Worm (Caenorhabditis elegans) whole organism, late embryonic: ENCODE results near the gene sre-9.

Source experiments
- C08G9.2 ChIP-seq: sonication (generic microtip); optimal IDR thresholded peaks from 2 replicates; lab custom pipeline; 2016; ENCODE audit warnings: mild to moderate bottlenecking, missing genetic modification characterization, moderate library complexity, missing compliant biosample characterization
- C38D4.7 ChIP-seq: fragments of 200-800 bp; sonication (Bioruptor generic); optimal IDR thresholded peaks from 2 replicates; lab custom pipeline; 2018; ENCODE audit warnings: mild to moderate bottlenecking, missing genetic modification characterization, moderate library complexity, missing compliant biosample characterization
- K02D7.2 ChIP-seq: sonication (generic microtip); optimal IDR thresholded peaks from 2 replicates; lab custom pipeline; 2017; ENCODE audit warnings: mild to moderate bottlenecking, missing genetic modification characterization, missing compliant biosample characterization
- K09A11.1 ChIP-seq: sonication (generic microtip); optimal IDR thresholded peaks from 2 replicates; lab custom pipeline; 2017; ENCODE audit warnings: antibody characterized with exemption, mild to moderate bottlenecking, missing genetic modification characterization, missing compliant biosample characterization; ENCODE audit not compliant: insufficient read depth
- T23F11.4 ChIP-seq: fragments of 200-800 bp; sonication (Bioruptor generic); optimal IDR thresholded peaks from 2 replicates; lab custom pipeline; 2018; ENCODE audit warnings: mild to moderate bottlenecking, missing genetic modification characterization, missing compliant biosample characterization
- ama-1 ChIP-seq: fragments of 150-350 bp; optimal IDR thresholded peaks from 2 replicates; lab custom pipeline; 2014
- ceh-14 ChIP-seq: sonication (generic microtip); optimal IDR thresholded peaks from 2 replicates; lab custom pipeline; 2016; ENCODE audit warnings: missing genotype, missing genetic modification characterization, missing compliant biosample characterization
- ceh-18 ChIP-seq: sonication (generic microtip); optimal IDR thresholded peaks from 2 replicates; lab custom pipeline; 2016; ENCODE audit warnings: missing genetic modification characterization, missing compliant biosample characterization
- ceh-19 ChIP-seq: fragments of 200-800 bp; sonication (Bioruptor generic); optimal IDR thresholded peaks from 2 replicates; lab custom pipeline; 2018; ENCODE audit warnings: mild to moderate bottlenecking, missing genetic modification characterization, missing compliant biosample characterization
- ceh-22 ChIP-seq: sonication (generic microtip); optimal IDR thresholded peaks from 2 replicates; lab custom pipeline; 2017; ENCODE audit warnings: missing biosample characterization, missing genetic modification characterization
- ceh-24 ChIP-seq: sonication (generic microtip); optimal IDR thresholded peaks from 2 replicates; lab custom pipeline; 2016; ENCODE audit warnings: mild to moderate bottlenecking, missing genetic modification characterization, missing compliant biosample characterization
- ceh-30 ChIP-seq: fragments of 150-350 bp; optimal IDR thresholded peaks from 2 replicates; lab custom pipeline; 2014; ENCODE audit warnings: missing biosample characterization, missing genetic modification characterization
- ceh-31 ChIP-seq: sonication (generic microtip); optimal IDR thresholded peaks from 2 replicates; lab custom pipeline; 2016; ENCODE audit warnings: missing genetic modification characterization, missing compliant biosample characterization
- ceh-6 ChIP-seq: fragments of 200-800 bp; sonication (Bioruptor generic); optimal IDR thresholded peaks from 2 replicates; lab custom pipeline; 2018; ENCODE audit warnings: mild to moderate bottlenecking, missing genetic modification characterization, missing compliant biosample characterization
- che-1 ChIP-seq: sonication (generic microtip); optimal IDR thresholded peaks from 2 replicates; lab custom pipeline; 2016; ENCODE audit warnings: mild to moderate bottlenecking, missing genetic modification characterization, missing compliant biosample characterization
- dve-1 ChIP-seq: sonication (generic microtip); optimal IDR thresholded peaks from 2 replicates; lab custom pipeline; 2017; ENCODE audit warnings: antibody characterized with exemption, mild to moderate bottlenecking, missing genetic modification characterization, missing compliant biosample characterization
- elt-2 ChIP-seq: sonication (generic microtip); optimal IDR thresholded peaks from 2 replicates; lab custom pipeline; 2016; ENCODE audit warnings: missing genetic modification reagents, missing genetic modification characterization, missing compliant biosample characterization
- elt-4 ChIP-seq: sonication (generic microtip); optimal IDR thresholded peaks from 2 replicates; lab custom pipeline; 2016; ENCODE audit warnings: missing genetic modification characterization, missing compliant biosample characterization
- ets-4 ChIP-seq: sonication (generic microtip); optimal IDR thresholded peaks from 2 replicates; lab custom pipeline; 2016; ENCODE audit warnings: missing genetic modification characterization, missing compliant biosample characterization
- eyg-1 ChIP-seq: sonication (generic microtip); optimal IDR thresholded peaks from 2 replicates; lab custom pipeline; 2016; ENCODE audit warnings: missing genotype, missing genetic modification characterization, missing compliant biosample characterization
- fax-1 ChIP-seq: sonication (generic microtip); optimal IDR thresholded peaks from 2 replicates; lab custom pipeline; 2016; ENCODE audit warnings: missing genotype, missing genetic modification characterization, missing compliant biosample characterization
- fkh-10 ChIP-seq: fragments of 150-350 bp; optimal IDR thresholded peaks from 2 replicates; lab custom pipeline; 2014; ENCODE audit warnings: missing biosample characterization, missing genetic modification reagents, missing genetic modification characterization
- hlh-15 ChIP-seq: sonication (generic microtip); optimal IDR thresholded peaks from 2 replicates; lab custom pipeline; 2016; ENCODE audit warnings: missing genetic modification characterization, missing compliant biosample characterization
- hlh-8 ChIP-seq: sonication (generic microtip); optimal IDR thresholded peaks from 2 replicates; lab custom pipeline; 2016; ENCODE audit warnings: missing genotype, missing genetic modification characterization, missing compliant biosample characterization
- nfya-1 ChIP-seq: sonication (generic microtip); optimal IDR thresholded peaks from 2 replicates; lab custom pipeline; 2017; ENCODE audit warnings: missing genetic modification characterization, mild to moderate bottlenecking, missing compliant biosample characterization, antibody characterized with exemption, moderate library complexity
- nhr-11 ChIP-seq: fragments of 150-350 bp; optimal IDR thresholded peaks from 2 replicates; lab custom pipeline; 2014; ENCODE audit warnings: missing biosample characterization, missing genetic modification characterization
- pag-3 ChIP-seq: sonication (generic microtip); optimal IDR thresholded peaks from 2 replicates; lab custom pipeline; 2016; ENCODE audit warnings: missing compliant biosample characterization, missing genetic modification characterization, borderline replicate concordance
- pat-9 ChIP-seq: fragments of 200-800 bp; sonication (Bioruptor generic); optimal IDR thresholded peaks from 2 replicates; lab custom pipeline; 2018; ENCODE audit warnings: mild to moderate bottlenecking, missing genetic modification characterization, moderate library complexity, missing compliant biosample characterization
- pha-2 ChIP-seq: sonication (generic microtip); optimal IDR thresholded peaks from 2 replicates; lab custom pipeline; 2017; ENCODE audit warnings: mild to moderate bottlenecking, missing genetic modification characterization, missing compliant biosample characterization
- pha-4 ChIP-seq: fragments of 150-350 bp; optimal IDR thresholded peaks from 2 replicates; lab custom pipeline; 2018; ENCODE audit warnings: missing biosample characterization, missing genetic modification reagents, missing genetic modification characterization
- pros-1 ChIP-seq: fragments of 150-350 bp; optimal IDR thresholded peaks from 2 replicates; lab custom pipeline; 2014; ENCODE audit warnings: missing biosample characterization, missing genetic modification reagents, missing genetic modification characterization
- ref-2 ChIP-seq: sonication (generic microtip); optimal IDR thresholded peaks from 2 replicates; lab custom pipeline; 2016; ENCODE audit warnings: missing genetic modification characterization, missing compliant biosample characterization
- rnt-1 ChIP-seq: sonication (generic microtip); optimal IDR thresholded peaks from 2 replicates; lab custom pipeline; 2016; ENCODE audit warnings: missing genetic modification characterization, missing compliant biosample characterization
- sox-2 ChIP-seq: fragments of 200-800 bp; sonication (Bioruptor generic); IDR thresholded peaks from 2 replicates; pipeline ENCODE4 v1.3.6; 2022; ENCODE audit warnings: missing genetic modification reagents, missing genetic modification characterization, missing compliant biosample characterization
- tbx-7 ChIP-seq: sonication (generic microtip); optimal IDR thresholded peaks from 2 replicates; lab custom pipeline; 2016; ENCODE audit warnings: missing genotype, missing genetic modification characterization, missing compliant biosample characterization
- ttx-3 ChIP-seq: sonication (generic microtip); optimal IDR thresholded peaks from 2 replicates; lab custom pipeline; 2016; ENCODE audit warnings: missing genetic modification reagents, missing genetic modification characterization, missing compliant biosample characterization
- unc-42 ChIP-seq: sonication (generic microtip); optimal IDR thresholded peaks from 2 replicates; lab custom pipeline; 2016; ENCODE audit warnings: missing genotype, missing genetic modification characterization, missing compliant biosample characterization
- zip-5 ChIP-seq: sonication (generic microtip); optimal IDR thresholded peaks from 2 replicates; lab custom pipeline; 2016; ENCODE audit warnings: missing genetic modification characterization, missing compliant biosample characterization
- ztf-16 ChIP-seq: sonication (generic microtip); optimal IDR thresholded peaks from 2 replicates; lab custom pipeline; 2017; ENCODE audit warnings: missing genetic modification characterization, missing compliant biosample characterization

Gene sre-9

ce11 chrV:3889113-3889512, 5.6 kb upstream of the sre-9 start, which contains the start of gene C17E7.13:
Gene C17E7.13, minus strand, starts transcription at chrV:3889288.
- no peak for TF ChIP-seq ceh-14
- peak; percentile 16 for TF ChIP-seq elt-2 (tag; lab: Kevin White, UChicago)

ce11 chrV:3890761-3891160, 4.0 kb upstream of the sre-9 start, which contains the start of gene C17E7.9:
Gene C17E7.9, minus strand, starts transcription at chrV:3890861.
- no peak for TF ChIP-seq ceh-22 (tag; lab: Kevin White, UChicago)
- no peak for TF ChIP-seq pat-9 (tag; lab: Kevin White, UChicago)
- TF ChIP-seq ceh-6 (GFP tag; lab: Kevin White, UChicago): no peak
- TF ChIP-seq ets-4 (tag; lab: Kevin White, UChicago): no peak
- no peak for TF ChIP-seq ref-2 (tag; lab: Kevin White, UChicago)
- TF ChIP-seq pros-1 (tag; lab: Kevin White, UChicago): no peak
- TF ChIP-seq fax-1 (tag; lab: Kevin White, UChicago): no peak
- no peak for TF ChIP-seq C38D4.7 (GFP tag; lab: Kevin White, UChicago)
- no peak for TF ChIP-seq elt-2 (tag; lab: Kevin White, UChicago)
- TF ChIP-seq C08G9.2: no peak

DNA sequence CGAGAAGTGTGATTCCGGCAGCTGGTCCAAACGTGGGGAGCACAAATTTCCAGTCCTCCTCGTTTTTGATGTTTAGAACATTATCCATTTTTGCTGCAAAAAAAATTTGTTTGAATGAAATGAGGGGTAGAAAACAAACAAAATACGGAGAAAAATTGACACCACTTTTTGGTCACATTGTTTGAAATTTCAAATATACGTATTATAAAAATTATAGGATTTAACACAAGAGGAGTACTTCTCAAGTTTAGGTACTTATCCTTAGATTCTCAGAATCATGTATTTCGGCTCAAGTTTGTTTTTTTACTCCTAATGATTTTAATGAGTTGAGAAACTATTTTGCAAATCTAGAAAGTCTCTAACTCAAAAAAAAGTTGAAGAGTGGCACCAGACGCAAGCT, 2.8 kb upstream of the sre-9 start, which contains the start of gene C17E7.12:
C17E7.12 (minus strand) TSS at position 101 of the 400 bp plus-strand sequence.
- TF ChIP-seq ama-1 (lab: Kevin White, UChicago) (no peak), ceh-30 (tag; lab: Kevin White, UChicago) (no peak), ref-2 (tag; lab: Kevin White, UChicago) (no peak), nhr-11 (tag; lab: Kevin White, UChicago) (no peak), hlh-8 (tag; lab: Kevin White, UChicago) (no peak), ets-4 (tag; lab: Kevin White, UChicago) (no peak), dve-1 (tag; lab: Kevin White, UChicago) (no peak), zip-5 (tag; lab: Kevin White, UChicago) (no peak), pha-2 (tag; lab: Kevin White, UChicago) (no peak), ttx-3 (tag; lab: Kevin White, UChicago) (no peak), unc-42 (no peak), ceh-24 (tag; lab: Kevin White, UChicago) (no peak), ceh-14 (no peak), pha-4 (no peak), elt-4 (tag; lab: Kevin White, UChicago) (no peak), elt-2 (tag; lab: Kevin White, UChicago) (no peak), rnt-1 (tag; lab: Kevin White, UChicago) (no peak)

DNA sequence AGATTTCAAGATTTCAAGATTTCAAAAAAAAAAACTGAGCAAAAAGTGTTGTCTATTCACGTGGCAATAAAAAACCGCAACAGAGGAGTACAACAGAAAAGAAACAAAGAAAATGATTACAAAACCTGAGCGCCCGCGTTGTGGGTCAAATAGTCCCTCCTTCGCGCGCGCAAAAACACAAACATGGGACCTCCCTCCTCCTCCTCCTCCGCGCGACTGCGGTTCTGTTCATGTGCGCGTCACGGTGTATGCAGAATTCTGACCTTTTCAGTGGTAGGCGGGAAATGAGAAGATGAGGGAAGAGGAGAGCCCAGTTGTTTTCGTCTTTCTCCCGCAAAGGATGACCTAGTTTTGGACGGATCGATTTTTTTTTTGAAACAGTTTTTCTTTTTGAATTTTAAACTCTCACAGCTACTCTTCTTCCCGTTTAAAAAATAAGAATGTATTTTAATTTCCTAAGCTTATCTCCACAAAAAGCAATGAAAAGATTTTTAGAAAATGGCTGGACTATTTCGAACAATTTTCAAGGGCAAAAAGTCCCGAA, 2.3 kb upstream of the sre-9 start, which contains the start of gene C17E7.4:
C17E7.4 (plus strand) TSS at position 494 of the 544 bp plus-strand sequence.
- TF ChIP-seq pag-3 (tag; lab: Kevin White, UChicago): no peak
- TF ChIP-seq ceh-19 (GFP tag; lab: Kevin White, UChicago): no peak
- no peak for TF ChIP-seq fkh-10
- TF ChIP-seq hlh-15 (tag; lab: Kevin White, UChicago): no peak
- TF ChIP-seq che-1 (tag; lab: Kevin White, UChicago): no peak
- no peak for TF ChIP-seq eyg-1 (tag; lab: Kevin White, UChicago)
- no peak for TF ChIP-seq K09A11.1 (tag; lab: Kevin White, UChicago)
- no peak for TF ChIP-seq ceh-18 (tag; lab: Kevin White, UChicago)
- no peak for TF ChIP-seq sox-2 (GFP tag; lab: Robert Waterston, UW)
- no peak for TF ChIP-seq ceh-22 (tag; lab: Kevin White, UChicago)
- no peak for TF ChIP-seq ets-4 (tag; lab: Kevin White, UChicago)
- TF ChIP-seq tbx-7 (tag; lab: Kevin White, UChicago): no peak
- no peak for TF ChIP-seq K02D7.2
- no peak for TF ChIP-seq ztf-16 (tag; lab: Kevin White, UChicago)
- no peak for TF ChIP-seq nfya-1 (tag; lab: Kevin White, UChicago)
- TF ChIP-seq T23F11.4: no peak
- no peak for TF ChIP-seq ceh-14
- no peak for TF ChIP-seq ceh-31 (tag; lab: Kevin White, UChicago)
- no peak for TF ChIP-seq rnt-1 (tag; lab: Kevin White, UChicago)
- no peak for TF ChIP-seq pros-1 (tag; lab: Kevin White, UChicago)
- TF ChIP-seq, all 69 proteins: peak for 0
